Worm (Caenorhabditis elegans): ENCODE data around the gene pgam-5.

pgam-5 gene

ce11 chrII:7605306-7605705, 6.8 kb upstream of the pgam-5 start, which contains the start of gene osm-8:
Gene osm-8 (minus strand): TSS chrII:7605406.
- TF ChIP-seq ccch-3 (GFP tag; optimal IDR thresholded peaks at IDR 0.05) (no peak), mcd-1 (GFP tag; IDR thresholded peaks at IDR 0.05) (no peak), lir-1 (GFP tag; conservative IDR thresholded peaks at IDR 0.05) (no peak), aptf-3 (GFP tag; IDR thresholded peaks at IDR 0.05) (no peak), ama-1 (optimal IDR thresholded peaks at IDR 0.05) (no peak), ama-1 (GFP tag; optimal IDR thresholded peaks at IDR 0.05) (no peak), B0261.1 (tag; optimal IDR thresholded peaks at IDR 0.05) (no peak), bed-2 (GFP tag; IDR thresholded peaks at IDR 0.05) (no peak), ets-4 (GFP tag; optimal IDR thresholded peaks at IDR 0.05) (no peak), nfyb-1 (GFP tag; IDR thresholded peaks at IDR 0.05) (no peak), lin-40 (tag; optimal IDR thresholded peaks at IDR 0.05) (no peak), Y79H2A.3 (GFP tag; conservative IDR thresholded peaks at IDR 0.05) (no peak), lag-1 (GFP tag; IDR thresholded peaks at IDR 0.05) (no peak), F22D6.2 (tag; optimal IDR thresholded peaks at IDR 0.05) (no peak), T07F8.4 (tag; optimal IDR thresholded peaks at IDR 0.05) (no peak), sea-2 (GFP tag; IDR thresholded peaks at IDR 0.05) (no peak), ceh-91 (GFP tag; IDR thresholded peaks at IDR 0.05) (no peak), ztf-28 (GFP tag; IDR thresholded peaks at IDR 0.05) (no peak)

DNA sequence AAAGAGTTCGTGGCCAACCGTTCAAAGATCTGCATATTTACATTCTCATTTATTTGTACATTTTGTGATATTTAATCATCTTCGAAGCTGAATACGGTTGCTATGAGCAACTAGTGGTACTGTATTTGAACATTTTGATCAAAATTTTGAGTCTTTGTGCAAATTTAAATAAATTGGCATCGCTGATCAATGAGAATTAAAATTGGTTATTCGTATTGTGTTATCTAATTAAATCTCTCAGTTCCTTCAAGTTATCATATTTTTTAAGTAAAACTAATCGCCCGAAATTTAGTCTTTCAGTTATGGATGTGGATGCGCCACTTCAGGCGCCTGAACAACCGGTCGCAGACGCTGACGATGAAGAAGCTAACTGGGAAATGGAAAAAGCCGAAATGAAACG, 805 bp upstream of the pgam-5 start, which contains the start of gene npp-21:
npp-21 (plus strand) TSS at position 301 of the 400 bp plus-strand sequence.
- TF ChIP-seq somi-1 (GFP tag; optimal IDR thresholded peaks at IDR 0.05) (no peak), xnd-1 (tag; optimal IDR thresholded peaks at IDR 0.05) (no peak), hmg-20 (GFP tag; IDR thresholded peaks at IDR 0.05) (no peak), lin-40 (tag; optimal IDR thresholded peaks at IDR 0.05) (no peak), snpc-3.4 (tag; optimal IDR thresholded peaks at IDR 0.05) (no peak), snpc-1.1 (tag; optimal IDR thresholded peaks at IDR 0.05; ENCODE audit: insufficient read depth) (no peak), F57A8.1 (GFP tag; optimal IDR thresholded peaks at IDR 0.05) (no peak), B0035.1 (tag; optimal IDR thresholded peaks at IDR 0.05) (no peak), unc-130 (GFP tag; optimal IDR thresholded peaks at IDR 0.05) (no peak), ceh-91 (GFP tag; IDR thresholded peaks at IDR 0.05) (no peak), lsy-27 (tag; optimal IDR thresholded peaks at IDR 0.05; ENCODE audit: borderline replicate concordance, insufficient read depth) (no peak), B0336.3 (GFP tag; IDR thresholded peaks at IDR 0.05) (no peak), rpc-1 (optimal IDR thresholded peaks at IDR 0.05) (no peak), rpc-1 (tag; optimal IDR thresholded peaks at IDR 0.05) (no peak), dpl-1 (GFP tag; optimal IDR thresholded peaks at IDR 0.05) (no peak), madf-3 (GFP tag; IDR thresholded peaks at IDR 0.05) (no peak), F52B5.7 (tag; optimal IDR thresholded peaks at IDR 0.05) (no peak), dox-1 (GFP tag; IDR thresholded peaks at IDR 0.05) (no peak; the same call in 1 of the 2 replicates), sptf-2 (GFP tag; optimal IDR thresholded peaks at IDR 0.05) (no peak)

- no peak for TF ChIP-seq ztf-6 (GFP tag; IDR thresholded peaks at IDR 0.05)
- TF ChIP-seq B0336.3 (GFP tag; IDR thresholded peaks at IDR 0.05): no peak
- TF ChIP-seq lin-35 (GFP tag; optimal IDR thresholded peaks at IDR 0.05): no peak
- no peak for TF ChIP-seq atf-7 (tag; optimal IDR thresholded peaks at IDR 0.05)
- no peak for TF ChIP-seq ceh-100 (GFP tag; IDR thresholded peaks at IDR 0.05)
- no peak for TF ChIP-seq K12H6.12 (tag; optimal IDR thresholded peaks at IDR 0.05)
- TF ChIP-seq snpc-1.1 (tag; optimal IDR thresholded peaks at IDR 0.05; ENCODE audit: insufficient read depth): no peak
- TF ChIP-seq let-607 (tag; optimal IDR thresholded peaks at IDR 0.05): no peak
- no peak for TF ChIP-seq F57A8.1 (GFP tag; optimal IDR thresholded peaks at IDR 0.05)
- no peak for TF ChIP-seq madf-8 (GFP tag; conservative IDR thresholded peaks at IDR 0.05)
- no peak for TF ChIP-seq efl-1 (GFP tag; optimal IDR thresholded peaks at IDR 0.05)
- no peak for TF ChIP-seq D2030.7 (GFP tag; IDR thresholded peaks at IDR 0.05)
- no peak for TF ChIP-seq ccch-3 (GFP tag; optimal IDR thresholded peaks at IDR 0.05)
- TF ChIP-seq aptf-3 (GFP tag; IDR thresholded peaks at IDR 0.05): no peak
- no peak for TF ChIP-seq cebp-1 (GFP tag; IDR thresholded peaks at IDR 0.05)
- no peak for TF ChIP-seq cebp-1 (tag; optimal IDR thresholded peaks at IDR 0.05)
- no peak for TF ChIP-seq lag-1 (GFP tag; IDR thresholded peaks at IDR 0.05)
- no peak for TF ChIP-seq lsl-1 (GFP tag; optimal IDR thresholded peaks at IDR 0.05)
- TF ChIP-seq bed-2 (GFP tag; IDR thresholded peaks at IDR 0.05): no peak
- TF ChIP-seq attf-5 (GFP tag; optimal IDR thresholded peaks at IDR 0.05): no peak
These were observed 3.7 kb downstream of the pgam-5 start, which contains the start of gene syd-1 for ce11 chrII:7594812-7595211. Gene syd-1 (minus strand): TSS chrII:7594912.
